Worm (Caenorhabditis elegans) whole organism, L1 larva: ENCODE data around the gene tomm-70.

Experiments used
- C16A3.4 ChIP-seq: fragments of 150-350 bp; optimal IDR thresholded peaks from 2 replicates; lab custom pipeline; 2014; ENCODE audit warnings: missing biosample characterization, missing genetic modification characterization
- Y116A8C.19 ChIP-seq: sonication (generic microtip); optimal IDR thresholded peaks from 2 replicates; lab custom pipeline; 2016; ENCODE audit warnings: missing compliant biosample characterization, missing genetic modification characterization, borderline replicate concordance
- aha-1 ChIP-seq: fragments of 150-350 bp; optimal IDR thresholded peaks from 2 replicates; lab custom pipeline; 2014; ENCODE audit warnings: missing biosample characterization, missing genetic modification characterization
- aly-2 ChIP-seq: fragments of 150-350 bp; optimal IDR thresholded peaks from 2 replicates; lab custom pipeline; 2014; ENCODE audit warnings: missing biosample characterization, missing genetic modification characterization
- ama-1 ChIP-seq: fragments of 150-350 bp; optimal IDR thresholded peaks from 2 replicates; lab custom pipeline; 2014
- ceh-90 ChIP-seq: sonication (generic microtip); optimal IDR thresholded peaks from 2 replicates; lab custom pipeline; 2016; ENCODE audit warnings: missing genetic modification characterization, missing compliant biosample characterization
- ces-1 ChIP-seq: fragments of 150-350 bp; optimal IDR thresholded peaks from 2 replicates; lab custom pipeline; 2014; ENCODE audit warnings: missing biosample characterization, missing genetic modification reagents, missing genetic modification characterization
- dpl-1 ChIP-seq, 3 experiments: fragments of 150-350 bp in 2 of 3; sonication (generic microtip) in 1 of 3; optimal IDR thresholded peaks; 2 replicates each; lab custom pipeline; 2014 to 2017; ENCODE audit warnings: missing biosample characterization in 3 of 3, missing genetic modification characterization in 3 of 3, missing genetic modification reagents in 3 of 3
- dsc-1 ChIP-seq: sonication (generic microtip); optimal IDR thresholded peaks from 2 replicates; lab custom pipeline; 2016; ENCODE audit warnings: mild to moderate bottlenecking, missing genetic modification characterization, missing compliant biosample characterization
- efl-1 ChIP-seq, 4 experiments: fragments of 150-350 bp; optimal IDR thresholded peaks in 3 of 4; peaks in 1 of 4; 1 replicate in 1 of 4; 2 replicates in 3 of 4; lab custom pipeline; 2014; ENCODE audit warnings: missing biosample characterization in 2 of 4, missing genetic modification characterization in 2 of 4, missing genetic modification reagents in 2 of 4
- efl-3 ChIP-seq: fragments of 200-800 bp; sonication (Bioruptor generic); optimal IDR thresholded peaks from 2 replicates; lab custom pipeline; 2018; ENCODE audit warnings: mild to moderate bottlenecking, missing genetic modification characterization, missing compliant biosample characterization
- egl-13 ChIP-seq: sonication (generic microtip); optimal IDR thresholded peaks from 2 replicates; lab custom pipeline; 2016; ENCODE audit warnings: missing genotype, missing genetic modification reagents, missing genetic modification characterization, missing compliant biosample characterization
- elt-2 ChIP-seq: sonication (generic microtip); optimal IDR thresholded peaks from 2 replicates; lab custom pipeline; 2016; ENCODE audit warnings: missing genetic modification characterization, mild to moderate bottlenecking, inconsistent platforms, missing compliant biosample characterization, missing genetic modification reagents
- ets-5 ChIP-seq: fragments of 200-800 bp; sonication (Bioruptor generic); IDR thresholded peaks from 2 replicates; pipeline ENCODE4 v1.3.6; 2022; ENCODE audit warnings: missing genetic modification characterization, missing compliant biosample characterization
- fkh-10 ChIP-seq: sonication (generic microtip); optimal IDR thresholded peaks from 2 replicates; lab custom pipeline; 2017; ENCODE audit warnings: missing biosample characterization, missing genetic modification reagents, missing genetic modification characterization
- fkh-4 ChIP-seq: sonication (generic microtip); optimal IDR thresholded peaks from 2 replicates; lab custom pipeline; 2016; ENCODE audit warnings: missing compliant biosample characterization, missing genetic modification characterization, borderline replicate concordance
- fos-1 ChIP-seq: fragments of 150-350 bp; optimal IDR thresholded peaks from 2 replicates; lab custom pipeline; 2014; ENCODE audit warnings: missing biosample characterization, missing genetic modification characterization
- hlh-4 ChIP-seq: sonication (generic microtip); optimal IDR thresholded peaks from 2 replicates; lab custom pipeline; 2016; ENCODE audit warnings: mild to moderate bottlenecking, missing genetic modification characterization, missing compliant biosample characterization
- hpl-2 ChIP-seq: fragments of 150-350 bp; optimal IDR thresholded peaks from 2 replicates; lab custom pipeline; 2014; ENCODE audit warnings: missing biosample characterization, missing genetic modification reagents, missing genetic modification characterization
- irx-1 ChIP-seq: sonication (generic microtip); optimal IDR thresholded peaks from 2 replicates; lab custom pipeline; 2016; ENCODE audit warnings: missing genetic modification characterization, missing compliant biosample characterization
- isw-1 ChIP-seq: fragments of 200-800 bp; sonication (Bioruptor generic); IDR thresholded peaks from 2 replicates; pipeline ENCODE4 v1.3.6; 2022; ENCODE audit warnings: missing genetic modification characterization, missing compliant biosample characterization
- jun-1 ChIP-seq: fragments of 150-350 bp; optimal IDR thresholded peaks from 2 replicates; lab custom pipeline; 2014; ENCODE audit warnings: missing biosample characterization, missing genetic modification reagents, missing genetic modification characterization
- lin-14 ChIP-seq: fragments of 200-800 bp; sonication (Bioruptor generic); optimal IDR thresholded peaks from 2 replicates; lab custom pipeline; 2018; ENCODE audit warnings: mild to moderate bottlenecking, missing genetic modification characterization, moderate library complexity, missing compliant biosample characterization
- lin-15B ChIP-seq: fragments of 150-350 bp; sonication (generic microtip); optimal IDR thresholded peaks from 3 replicates; lab custom pipeline; 2014; ENCODE audit warnings: missing biosample characterization, missing genetic modification characterization
- lin-39 ChIP-seq: fragments of 150-350 bp; optimal IDR thresholded peaks from 2 replicates; lab custom pipeline; 2014; ENCODE audit warnings: missing biosample characterization, missing genetic modification reagents, missing genetic modification characterization
- lsy-2 ChIP-seq, 2 experiments: fragments of 150-350 bp; optimal IDR thresholded peaks; 2 replicates each; lab custom pipeline; 2014; ENCODE audit warnings: missing biosample characterization in 2 of 2, missing genetic modification characterization in 2 of 2
- mab-9 ChIP-seq: fragments of 200-800 bp; sonication (Bioruptor generic); IDR thresholded peaks from 2 replicates; pipeline ENCODE4 v1.3.6; 2022; ENCODE audit warnings: missing genetic modification reagents, missing genetic modification characterization, missing compliant biosample characterization
- mdl-1 ChIP-seq, 2 experiments: fragments of 150-350 bp; optimal IDR thresholded peaks; 2 replicates each; lab custom pipeline; 2014 to 2017; ENCODE audit warnings: missing biosample characterization in 2 of 2, missing genetic modification characterization in 2 of 2, inconsistent platforms in 1 of 2
- mep-1 ChIP-seq: fragments of 150-350 bp; optimal IDR thresholded peaks from 2 replicates; lab custom pipeline; 2014; ENCODE audit warnings: missing biosample characterization, missing genetic modification characterization
- nhr-20 ChIP-seq: sonication (generic microtip); optimal IDR thresholded peaks from 2 replicates; lab custom pipeline; 2016; ENCODE audit warnings: mild to moderate bottlenecking, missing genetic modification characterization, missing compliant biosample characterization
- nhr-28 ChIP-seq: fragments of 150-350 bp; optimal IDR thresholded peaks from 2 replicates; lab custom pipeline; 2014; ENCODE audit warnings: missing biosample characterization, missing genetic modification characterization
- nhr-71 ChIP-seq: sonication (generic microtip); optimal IDR thresholded peaks from 2 replicates; lab custom pipeline; 2016; ENCODE audit warnings: mild to moderate bottlenecking, missing genetic modification characterization, moderate library complexity, missing compliant biosample characterization
- nhr-76 ChIP-seq: sonication (generic microtip); optimal IDR thresholded peaks from 2 replicates; lab custom pipeline; 2017; ENCODE audit warnings: missing biosample characterization, missing genetic modification characterization
- nhr-77 ChIP-seq: fragments of 150-350 bp; optimal IDR thresholded peaks from 2 replicates; lab custom pipeline; 2014; ENCODE audit warnings: missing biosample characterization, missing genetic modification characterization
- nhr-84 ChIP-seq: sonication (generic microtip); optimal IDR thresholded peaks from 2 replicates; lab custom pipeline; 2017; ENCODE audit warnings: missing biosample characterization, missing genetic modification characterization
- nhr-85 ChIP-seq: sonication (generic microtip); peaks from one replicate; lab custom pipeline; 2016; ENCODE audit warnings: missing genetic modification characterization, inconsistent platforms, missing compliant biosample characterization
- pag-3 ChIP-seq: sonication (generic microtip); optimal IDR thresholded peaks from 2 replicates; lab custom pipeline; 2017; ENCODE audit warnings: missing genetic modification characterization, mild to moderate bottlenecking, missing compliant biosample characterization, antibody characterized with exemption, borderline replicate concordance; ENCODE audit not compliant: insufficient read depth
- pqm-1 ChIP-seq: sonication (generic microtip); optimal IDR thresholded peaks from 3 replicates; lab custom pipeline; 2017; ENCODE audit warnings: missing biosample characterization, missing genetic modification characterization
- skn-1 ChIP-seq: fragments of 150-350 bp; optimal IDR thresholded peaks from 2 replicates; lab custom pipeline; 2014; ENCODE audit warnings: missing biosample characterization, missing genetic modification characterization
- sox-4 ChIP-seq: sonication (generic microtip); optimal IDR thresholded peaks from 2 replicates; lab custom pipeline; 2016; ENCODE audit warnings: missing genetic modification characterization, missing compliant biosample characterization
- sup-37 ChIP-seq: fragments of 200-800 bp; sonication (Bioruptor generic); optimal IDR thresholded peaks from 2 replicates; lab custom pipeline; 2018; ENCODE audit warnings: mild to moderate bottlenecking, missing genetic modification characterization, missing compliant biosample characterization
- swsn-7 ChIP-seq: sonication (generic microtip); optimal IDR thresholded peaks from 2 replicates; lab custom pipeline; 2016; ENCODE audit warnings: missing genetic modification characterization, missing compliant biosample characterization
- tbx-2 ChIP-seq: sonication (generic microtip); optimal IDR thresholded peaks from 2 replicates; lab custom pipeline; 2016; ENCODE audit warnings: missing genetic modification characterization, missing compliant biosample characterization
- tlp-1 ChIP-seq: fragments of 150-350 bp; optimal IDR thresholded peaks from 2 replicates; lab custom pipeline; 2014; ENCODE audit warnings: missing biosample characterization, missing genetic modification characterization
- unc-30 ChIP-seq: sonication (generic microtip); optimal IDR thresholded peaks from 2 replicates; lab custom pipeline; 2017; ENCODE audit warnings: missing biosample characterization, missing genetic modification characterization
- xbp-1 ChIP-seq: sonication (generic microtip); optimal IDR thresholded peaks from 2 replicates; lab custom pipeline; 2016; ENCODE audit warnings: missing genetic modification characterization, missing compliant biosample characterization
- zip-4 ChIP-seq: fragments of 200-800 bp; sonication (Bioruptor generic); optimal IDR thresholded peaks from 2 replicates; lab custom pipeline; 2018; ENCODE audit warnings: mild to moderate bottlenecking, missing genetic modification characterization, moderate library complexity, missing compliant biosample characterization
- ztf-11 ChIP-seq, 2 experiments: sonication (generic microtip); optimal IDR thresholded peaks; 2 replicates each; lab custom pipeline; 2016 to 2017; ENCODE audit warnings: missing genetic modification characterization in 2 of 2, missing biosample characterization in 1 of 2, missing compliant biosample characterization in 1 of 2

Gene tomm-70

ce11 chrIII:8761040-8761654, 6.6 kb upstream of the tomm-70 start, which contains the start of gene aak-1:
TSS of gene aak-1 (minus strand) at chrIII:8761090.
- TF ChIP-seq nhr-84 (tag; lab: Kevin White, UChicago) (no peak), efl-1 (optimal IDR thresholded peaks at IDR 0.05; lab: Kevin White, UChicago) (no peak), efl-1 (GFP tag; optimal IDR thresholded peaks at IDR 0.05 in 1 of 2; lab: Kevin White, UChicago) (peak in 1 of 2 experiments; percentile 86), mab-9 (GFP tag; lab: Robert Waterston, UW) (no peak), fkh-4 (tag; lab: Kevin White, UChicago) (peak; percentile 7), dsc-1 (tag; lab: Kevin White, UChicago) (peak; percentile 66)

- no peak for TF ChIP-seq efl-3 (GFP tag; lab: Kevin White, UChicago)
- TF ChIP-seq lin-14: no peak
- TF ChIP-seq C16A3.4 (tag; lab: Kevin White, UChicago): no peak
- TF ChIP-seq nhr-20: no peak
- TF ChIP-seq ces-1 (GFP tag; lab: Kevin White, UChicago): no peak
- TF ChIP-seq xbp-1: no peak
- no peak for TF ChIP-seq ama-1
- no peak for TF ChIP-seq sup-37 (GFP tag; lab: Kevin White, UChicago)
Observed at ce11 chrIII:8750606-8751005, 3.9 kb downstream of the tomm-70 start, which contains the start of gene ugtp-1. TSS of gene ugtp-1 (minus strand) at chrIII:8750706.

DNA sequence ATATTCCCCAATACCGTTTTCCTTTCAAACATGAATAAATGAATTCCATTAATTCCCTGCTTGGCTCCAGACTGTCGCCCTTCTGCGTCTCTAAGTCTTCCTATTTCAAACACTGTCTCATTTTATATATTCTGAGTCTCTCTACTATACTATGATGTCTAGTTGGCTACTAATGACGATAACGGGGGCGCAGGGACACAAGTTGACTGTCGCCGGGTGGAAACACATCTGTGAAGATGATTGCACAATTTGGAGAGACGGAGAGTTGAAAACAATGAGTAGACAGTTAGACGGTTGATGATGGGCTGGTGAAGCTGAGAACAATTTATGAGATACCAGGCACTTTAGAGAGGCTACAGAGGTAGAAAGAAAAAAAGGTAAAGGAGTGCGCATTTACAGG, 5.1 kb downstream of the tomm-70 start, which contains the start of gene sma-2:
TSS of gene sma-2 (plus strand) at position 194 of the 400 bp plus-strand sequence.
- TF ChIP-seq lin-39 (tag; lab: Kevin White, UChicago) (no peak), lin-15B (no peak), mdl-1 (tag; optimal IDR thresholded peaks at IDR 0.05; lab: Kevin White, UChicago) (peak in 1 of 2 experiments; percentile 36), hlh-4 (tag; lab: Kevin White, UChicago) (no peak), fkh-4 (tag; lab: Kevin White, UChicago) (no peak), swsn-7 (tag; lab: Kevin White, UChicago) (peak; percentile 44), Y116A8C.19 (tag; lab: Kevin White, UChicago) (no peak), lsy-2 (tag; optimal IDR thresholded peaks at IDR 0.05; lab: Kevin White, UChicago) (peak; percentile 18 to 73), dpl-1 (GFP tag; optimal IDR thresholded peaks at IDR 0.05; lab: Kevin White, UChicago) (peak; percentile 2 to 49 (median 42)), mep-1 (tag; lab: Kevin White, UChicago) (peak; percentile 66), elt-2 (tag; lab: Kevin White, UChicago) (peak; percentile 87), aha-1 (no peak), fos-1 (tag; lab: Kevin White, UChicago) (no peak), sox-4 (tag; lab: Kevin White, UChicago) (no peak), isw-1 (no peak), ama-1 (no peak), pag-3 (no peak), egl-13 (no peak), ztf-11 (tag; optimal IDR thresholded peaks at IDR 0.05; lab: Kevin White, UChicago) (peak in 1 of 2 experiments; percentile 22), aly-2 (tag; lab: Kevin White, UChicago) (no peak), ceh-90 (tag; lab: Kevin White, UChicago) (no peak), irx-1 (peak; percentile 10), unc-30 (tag; lab: Kevin White, UChicago) (no peak), tbx-2 (tag; lab: Kevin White, UChicago) (peak; percentile 81), jun-1 (peak; percentile 34), C16A3.4 (tag; lab: Kevin White, UChicago) (peak; percentile 41), pqm-1 (no peak), nhr-71 (peak; percentile 77), lin-14 (peak; percentile 81), nhr-77 (tag; lab: Kevin White, UChicago) (peak; percentile 53), nhr-28 (no peak), nhr-76 (no peak), fkh-10 (GFP tag; lab: Kevin White, UChicago) (no peak), zip-4 (no peak), hpl-2 (GFP tag; lab: Kevin White, UChicago) (peak; percentile 53), skn-1 (tag; lab: Kevin White, UChicago) (peak; percentile 14), nhr-20 (peak; percentile 85), tlp-1 (tag; lab: Kevin White, UChicago) (no peak), ets-5 (GFP tag; lab: Robert Waterston, UW) (no peak), nhr-85 (tag; lab: Kevin White, UChicago) (peak; percentile 80), dsc-1 (tag; lab: Kevin White, UChicago) (no peak)
